Fruit fly (Drosophila melanogaster) whole organism, embryonic: ENCODE measurements around the gene srl.

ENCODE experiments used
- CG10366 ChIP-seq: fragments of 200-800 bp; sonication (Bioruptor generic); IDR thresholded peaks from 2 replicates; pipeline ENCODE4 v1.3.6; 2022; ENCODE audit warnings: missing biosample characterization, missing genetic modification characterization
- CG10543 ChIP-seq: fragments of 200-800 bp; sonication (Bioruptor generic); optimal IDR thresholded peaks from 3 replicates; lab custom pipeline; 2017; ENCODE audit warnings: missing biosample characterization, mild to moderate bottlenecking, missing genetic modification characterization, moderate library complexity
- CG11504 ChIP-seq: fragments of 200-800 bp; sonication (Bioruptor generic); optimal IDR thresholded peaks from 3 replicates; lab custom pipeline; 2019; ENCODE audit warnings: missing biosample characterization, mild to moderate bottlenecking, missing genetic modification characterization, moderate library complexity
- CG12071 ChIP-seq: fragments of 200-800 bp; sonication (Bioruptor generic); optimal IDR thresholded peaks from 3 replicates; lab custom pipeline; 2018; ENCODE audit warnings: missing biosample characterization, mild to moderate bottlenecking, missing genetic modification characterization
- CG16779 ChIP-seq: fragments of 200-800 bp; sonication (Bioruptor generic); IDR thresholded peaks from 2 replicates; pipeline ENCODE4 v1.3.6; 2022; ENCODE audit warnings: missing biosample characterization, missing genetic modification characterization
- CG18599 ChIP-seq: fragments of 200-800 bp; sonication (Bioruptor generic); optimal IDR thresholded peaks from 3 replicates; lab custom pipeline; 2017; ENCODE audit warnings: missing biosample characterization, missing genetic modification characterization, mild to moderate bottlenecking, moderate library complexity, missing genetic modification reagents
- CG3847 ChIP-seq: fragments of 200-800 bp; sonication (Bioruptor generic); IDR thresholded peaks from 2 replicates; pipeline ENCODE4 v1.3.6; 2022; ENCODE audit warnings: missing biosample characterization, missing genetic modification characterization
- CG4282 ChIP-seq: fragments of 200-800 bp; sonication (Bioruptor generic); optimal IDR thresholded peaks from 2 replicates; lab custom pipeline; 2016; ENCODE audit warnings: missing biosample characterization, missing genetic modification characterization
- CG7928 ChIP-seq: fragments of 200-800 bp; sonication (Bioruptor generic); optimal IDR thresholded peaks from 2 replicates; lab custom pipeline; 2017; ENCODE audit warnings: missing biosample characterization, mild to moderate bottlenecking, missing genetic modification characterization
- CG8281 ChIP-seq: fragments of 200-800 bp; sonication (Bioruptor generic); optimal IDR thresholded peaks from 2 replicates; lab custom pipeline; 2018; ENCODE audit warnings: missing biosample characterization, mild to moderate bottlenecking, missing genetic modification characterization, moderate library complexity
- CG9437 ChIP-seq: fragments of 200-800 bp; sonication (Bioruptor generic); optimal IDR thresholded peaks from 2 replicates; lab custom pipeline; 2018; ENCODE audit warnings: missing biosample characterization, mild to moderate bottlenecking, missing genetic modification characterization
- CG9609 ChIP-seq: fragments of 200-800 bp; sonication (Bioruptor generic); optimal IDR thresholded peaks from 3 replicates; lab custom pipeline; 2016; ENCODE audit warnings: missing biosample characterization, missing genetic modification characterization
- CG9727 ChIP-seq: fragments of 200-800 bp; sonication (Bioruptor generic); optimal IDR thresholded peaks from 3 replicates; lab custom pipeline; 2017; ENCODE audit warnings: missing biosample characterization, mild to moderate bottlenecking, missing genetic modification characterization
- CoRest ChIP-seq: fragments of 200-800 bp; sonication (Bioruptor generic); optimal IDR thresholded peaks from 3 replicates; lab custom pipeline; 2018; ENCODE audit warnings: missing biosample characterization, mild to moderate bottlenecking, missing genetic modification characterization, moderate library complexity
- Dref ChIP-seq: fragments of 200-800 bp; sonication (Bioruptor generic); IDR thresholded peaks from 2 replicates; pipeline ENCODE4 v1.3.6; 2022; ENCODE audit warnings: missing biosample characterization, missing genetic modification characterization
- E2f1 ChIP-seq: fragments of 200-800 bp; sonication (Bioruptor generic); IDR thresholded peaks from 2 replicates; pipeline ENCODE4 v1.3.6; 2022; ENCODE audit warnings: missing biosample characterization, missing genetic modification characterization
- Elba2 ChIP-seq: fragments of 200-800 bp; sonication (Bioruptor generic); optimal IDR thresholded peaks from 3 replicates; lab custom pipeline; 2016; ENCODE audit warnings: missing biosample characterization, missing genetic modification characterization
- GATAe ChIP-seq: fragments of 200-800 bp; sonication (Bioruptor generic); conservative IDR thresholded peaks from 2 replicates; pipeline ENCODE4 v1.3.6; 2022; ENCODE audit warnings: missing biosample characterization, missing genetic modification characterization
- HLH54F ChIP-seq: fragments of 200-800 bp; sonication (Bioruptor generic); optimal IDR thresholded peaks from 3 replicates; lab custom pipeline; 2016; ENCODE audit warnings: missing biosample characterization, missing genetic modification characterization
- Hand ChIP-seq: fragments of 200-800 bp; sonication (Bioruptor generic); optimal IDR thresholded peaks from 2 replicates; lab custom pipeline; 2017; ENCODE audit warnings: mild to moderate bottlenecking, missing biosample characterization, missing genetic modification reagents, missing genetic modification characterization
- Lim3 ChIP-seq: fragments of 200-800 bp; sonication (Bioruptor generic); IDR thresholded peaks from 2 replicates; pipeline ENCODE4 v1.3.6; 2022; ENCODE audit warnings: missing biosample characterization, missing genetic modification characterization
- MBD-R2 ChIP-seq: fragments of 200-800 bp; sonication (Bioruptor generic); IDR thresholded peaks from 2 replicates; pipeline ENCODE4 v1.3.6; 2022; ENCODE audit warnings: missing biosample characterization, missing genetic modification characterization
- Mrtf ChIP-seq: fragments of 200-800 bp; sonication (Bioruptor generic); IDR thresholded peaks from 3 replicates; pipeline ENCODE4 v1.3.6; 2022; ENCODE audit warnings: missing biosample characterization, missing genetic modification characterization
- Optix ChIP-seq: fragments of 200-800 bp; sonication (Bioruptor generic); IDR thresholded peaks from 3 replicates; pipeline ENCODE4 v1.3.6; 2022; ENCODE audit warnings: missing biosample characterization, missing genetic modification characterization
- Ssrp ChIP-seq: fragments of 200-800 bp; sonication (Bioruptor generic); optimal IDR thresholded peaks from 2 replicates; lab custom pipeline; 2018; ENCODE audit warnings: missing biosample characterization, mild to moderate bottlenecking, missing genetic modification characterization, moderate library complexity
- TFAM ChIP-seq: fragments of 200-800 bp; sonication (Bioruptor generic); optimal IDR thresholded peaks from 2 replicates; lab custom pipeline; 2017; ENCODE audit warnings: missing biosample characterization, missing genetic modification characterization, inconsistent platforms
- ara ChIP-seq: fragments of 200-800 bp; sonication (Bioruptor generic); IDR thresholded peaks from 2 replicates; pipeline ENCODE4 v1.3.6; 2022; ENCODE audit warnings: missing biosample characterization, missing genetic modification characterization
- chn ChIP-seq: fragments of 200-800 bp; sonication (Bioruptor generic); optimal IDR thresholded peaks from 2 replicates; lab custom pipeline; 2016; ENCODE audit warnings: missing biosample characterization, missing genetic modification characterization
- corto ChIP-seq: fragments of 200-800 bp; sonication (Bioruptor generic); optimal IDR thresholded peaks from 2 replicates; lab custom pipeline; 2016; ENCODE audit warnings: missing biosample characterization, mild to moderate bottlenecking, missing genetic modification characterization, moderate library complexity
- dimm ChIP-seq: fragments of 200-800 bp; sonication (Bioruptor generic); IDR thresholded peaks from 2 replicates; pipeline ENCODE4 v1.3.6; 2022; ENCODE audit warnings: missing biosample characterization, missing genetic modification characterization
- dmrt99B ChIP-seq: fragments of 200-800 bp; sonication (Bioruptor generic); optimal IDR thresholded peaks from 2 replicates; lab custom pipeline; 2018; ENCODE audit warnings: missing biosample characterization, mild to moderate bottlenecking, missing genetic modification characterization, moderate library complexity
- emc ChIP-seq: fragments of 200-800 bp; sonication (Bioruptor generic); optimal IDR thresholded peaks from 2 replicates; lab custom pipeline; 2016; ENCODE audit warnings: missing biosample characterization, missing genetic modification characterization
- esg ChIP-seq: fragments of 200-800 bp; sonication (Bioruptor generic); conservative IDR thresholded peaks from 2 replicates; pipeline ENCODE4 v1.3.6; 2022; ENCODE audit warnings: missing biosample characterization, missing genetic modification characterization
- gce ChIP-seq: fragments of 200-800 bp; sonication (Bioruptor generic); IDR thresholded peaks from 3 replicates; pipeline ENCODE4 v1.3.6; 2022; ENCODE audit warnings: missing biosample characterization, missing genetic modification characterization
- hb ChIP-seq: fragments of 200-800 bp; sonication (Bioruptor generic); IDR thresholded peaks from 3 replicates; pipeline ENCODE4 v1.3.6; 2022; ENCODE audit warnings: missing biosample characterization, missing genetic modification characterization; ENCODE audit not compliant: partially characterized antibody
- hbn ChIP-seq: fragments of 200-800 bp; sonication (Bioruptor generic); IDR thresholded peaks from 2 replicates; pipeline ENCODE4 v1.3.6; 2022; ENCODE audit warnings: missing biosample characterization, missing genetic modification characterization; ENCODE audit not compliant: partially characterized antibody
- jumu ChIP-seq: fragments of 200-800 bp; sonication (Bioruptor generic); optimal IDR thresholded peaks from 3 replicates; lab custom pipeline; 2016; ENCODE audit warnings: missing biosample characterization, missing genetic modification characterization
- nau ChIP-seq: fragments of 200-800 bp; sonication (Bioruptor generic); optimal IDR thresholded peaks from 3 replicates; lab custom pipeline; 2017; ENCODE audit warnings: missing biosample characterization, mild to moderate bottlenecking, missing genetic modification characterization, missing genetic modification reagents
- nerfin-2 ChIP-seq: fragments of 200-800 bp; sonication (Bioruptor generic); IDR thresholded peaks from 2 replicates; pipeline ENCODE4 v1.3.6; 2022; ENCODE audit warnings: missing biosample characterization, missing genetic modification characterization; ENCODE audit not compliant: partially characterized antibody
- oc ChIP-seq: fragments of 200-800 bp; sonication (Bioruptor generic); optimal IDR thresholded peaks from 2 replicates; lab custom pipeline; 2018; ENCODE audit warnings: missing biosample characterization, mild to moderate bottlenecking, missing genetic modification characterization, moderate library complexity
- peb ChIP-seq: fragments of 200-800 bp; sonication (Bioruptor generic); IDR thresholded peaks from 2 replicates; pipeline ENCODE4 v1.3.6; 2022; ENCODE audit warnings: missing biosample characterization, missing genetic modification characterization
- psq ChIP-seq: fragments of 200-800 bp; sonication (Bioruptor generic); optimal IDR thresholded peaks from 2 replicates; lab custom pipeline; 2017; ENCODE audit warnings: missing biosample characterization, missing genetic modification characterization
- sc ChIP-seq, 3 experiments: fragments of >200 bp in 2 of 3; fragments of 200-800 bp in 1 of 3; sonication (Bioruptor generic) in 1 of 3; optimal IDR thresholded peaks; 2 replicates in 2 of 3; 3 replicates in 1 of 3; lab custom pipeline; 2017; ENCODE audit warnings: mild to moderate bottlenecking in 1 of 3, missing biosample characterization in 1 of 3, missing genetic modification characterization in 1 of 3, missing genetic modification reagents in 1 of 3
- sens ChIP-seq: fragments of 200-800 bp; sonication (Bioruptor generic); peaks from one replicate; lab custom pipeline; 2016; ENCODE audit warnings: missing biosample characterization, missing genetic modification characterization
- unc-4 ChIP-seq: fragments of 200-800 bp; sonication (Bioruptor generic); IDR thresholded peaks from 2 replicates; pipeline ENCODE4 v1.3.6; 2022; ENCODE audit warnings: missing biosample characterization, missing genetic modification characterization; ENCODE audit not compliant: partially characterized antibody
- vvl ChIP-seq: fragments of 200-800 bp; sonication (Bioruptor generic); IDR thresholded peaks from 2 replicates; pipeline ENCODE4 v1.3.6; 2022; ENCODE audit warnings: missing biosample characterization, missing genetic modification characterization
- z ChIP-seq: fragments of 200-800 bp; sonication (Bioruptor generic); IDR thresholded peaks from 3 replicates; pipeline ENCODE4 v1.3.6; 2022; ENCODE audit warnings: missing biosample characterization, missing genetic modification characterization
- zfh1 ChIP-seq: fragments of 200-800 bp; sonication (Bioruptor generic); IDR thresholded peaks from 3 replicates; pipeline ENCODE4 v1.3.6; 2022; ENCODE audit warnings: missing biosample characterization, missing genetic modification characterization

srl gene

DNA sequence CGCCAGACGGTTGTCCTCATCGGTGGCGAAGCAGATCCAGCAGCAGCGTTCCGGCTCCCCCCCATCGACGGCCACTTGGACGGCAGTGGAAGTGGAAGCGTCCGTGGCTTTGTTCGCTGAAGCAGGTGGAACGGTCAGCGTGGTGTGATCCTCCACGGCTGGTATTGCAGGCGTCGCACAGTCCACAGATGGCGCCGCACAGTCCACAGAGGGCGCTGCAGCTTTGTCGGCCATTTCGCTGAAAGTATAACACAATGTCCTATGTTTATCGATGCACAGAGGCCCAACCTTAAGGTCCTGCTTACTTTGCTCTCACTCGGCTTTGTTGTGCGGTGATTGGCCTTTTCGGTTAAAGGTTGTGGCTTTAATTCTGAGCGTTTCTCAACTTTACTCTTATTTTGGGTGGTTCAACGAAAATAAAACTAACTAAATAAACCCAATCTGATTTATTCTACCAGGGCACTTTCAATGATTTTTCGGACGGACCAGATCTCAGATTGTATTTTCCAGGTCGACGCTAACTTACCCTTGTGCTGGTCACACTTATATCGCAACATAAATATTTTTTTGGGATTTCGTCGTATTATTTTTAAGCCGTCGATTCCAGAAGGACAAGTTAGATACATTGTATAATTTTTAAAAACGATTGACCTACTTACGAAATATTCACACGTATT is 31.6 kb downstream of the srl start, which contains the start of gene CG9855 (continued):
- TF ChIP-seq HLH54F (GFP tag; lab: Kevin White, UChicago) (no peak), Dref (GFP tag; lab: Robert Waterston, UW) (peak; percentile 41; the same call in 1 of the 2 replicates), emc (GFP tag; lab: Kevin White, UChicago) (no peak), Optix (GFP tag; lab: Robert Waterston, UW) (no peak), CG12071 (GFP tag; lab: Kevin White, UChicago) (no peak), CG11504 (tag; lab: Kevin White, UChicago) (peak; percentile 2), Lim3 (no peak), hbn (peak; percentile 37; the same call in 1 of the 2 replicates), CG9727 (GFP tag; lab: Kevin White, UChicago) (no peak), dimm (no peak), CG16779 (GFP tag; lab: Robert Waterston, UW) (no peak), CG4282 (GFP tag; lab: Kevin White, UChicago) (no peak), nau (GFP tag; lab: Kevin White, UChicago) (no peak), Ssrp (tag; lab: Kevin White, UChicago) (no peak), Elba2 (GFP tag; lab: Kevin White, UChicago) (peak; percentile 24), z (GFP tag; lab: Robert Waterston, UW) (no peak), CG3847 (GFP tag; lab: Robert Waterston, UW) (peak; percentile 16; the same call in 1 of the 2 replicates), hb (GFP tag; lab: Robert Waterston, UW) (no peak), CG9609 (no peak), CG8281 (tag; lab: Kevin White, UChicago) (no peak), CoRest (tag; lab: Kevin White, UChicago) (peak; percentile 23), sens (GFP tag; lab: Kevin White, UChicago) (peak; percentile 48), gce (GFP tag; lab: Robert Waterston, UW) (no peak), nerfin-2 (GFP tag; lab: Robert Waterston, UW) (no peak), unc-4 (no peak), GATAe (no peak), peb (GFP tag; lab: Robert Waterston, UW) (no peak), MBD-R2 (GFP tag; lab: Robert Waterston, UW) (peak; percentile 78), esg (GFP tag; lab: Robert Waterston, UW) (no peak), CG10366 (GFP tag; lab: Robert Waterston, UW) (no peak), dmrt99B (tag; lab: Kevin White, UChicago) (no peak), vvl (GFP tag; lab: Robert Waterston, UW) (no peak), CG18599 (GFP tag; lab: Kevin White, UChicago) (no peak), jumu (GFP tag; lab: Kevin White, UChicago) (no peak), ara (GFP tag; lab: Robert Waterston, UW) (no peak), CG7928 (GFP tag; lab: Kevin White, UChicago) (peak; percentile 66), psq (GFP tag; lab: Kevin White, UChicago) (no peak)
- TF ChIP-seq, all 482 proteins: peak for 65

DNA sequence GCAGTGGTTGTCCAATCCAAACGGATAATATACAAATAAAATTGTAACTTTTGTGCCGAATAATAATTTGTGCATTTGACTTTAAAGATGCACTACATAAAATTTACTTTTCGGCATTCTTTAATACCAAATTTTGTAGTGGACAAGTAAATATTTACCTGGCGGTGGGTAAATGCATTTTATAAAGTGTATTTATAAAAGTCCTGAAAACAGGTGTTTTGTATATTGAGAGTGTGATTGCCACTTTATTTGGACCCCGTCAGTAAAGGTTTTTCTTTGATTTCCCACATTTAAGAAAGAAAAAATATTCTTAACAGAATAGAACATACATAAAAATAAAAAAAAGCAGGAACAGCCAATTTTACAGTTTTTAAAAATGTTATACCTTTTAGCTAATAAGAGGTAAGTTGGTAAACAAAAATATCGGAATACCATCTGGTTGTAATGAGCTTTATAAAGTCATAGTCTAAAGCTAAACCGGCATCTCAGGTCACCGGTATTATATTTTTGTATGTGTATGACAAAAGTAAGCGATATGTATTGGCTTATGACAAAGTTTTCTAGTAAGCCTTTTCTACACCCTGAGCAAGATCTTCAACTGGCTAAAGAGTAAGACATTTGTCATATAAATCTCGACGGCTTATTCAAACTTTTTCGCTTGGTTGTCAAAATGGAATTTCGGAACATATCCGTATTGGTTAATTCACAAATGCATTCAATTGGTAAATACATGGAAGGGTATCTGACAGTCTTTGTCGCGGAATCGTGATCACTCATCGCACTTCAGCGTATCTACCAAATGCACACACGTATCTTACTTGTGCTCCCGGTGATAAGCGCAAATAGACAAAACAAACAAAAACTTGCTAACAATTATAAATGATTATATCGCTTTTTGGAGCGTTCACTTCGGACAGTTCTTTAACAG is 34.2 kb downstream of the srl start:
- TF ChIP-seq E2f1 (GFP tag; lab: Robert Waterston, UW) (peak; percentile 89), corto (peak; percentile 83), oc (tag; lab: Kevin White, UChicago) (peak; percentile 84), sc (optimal IDR thresholded peaks at IDR 0.05; lab: Kevin White, UChicago) (no peak), sc (GFP tag; optimal IDR thresholded peaks at IDR 0.05; lab: Kevin White, UChicago) (peak; percentile 47), chn (GFP tag; lab: Kevin White, UChicago) (peak; percentile 85), TFAM (GFP tag; lab: Kevin White, UChicago) (no peak), Mrtf (peak; percentile 73; the same call in 2 of the 3 replicates), zfh1 (GFP tag; lab: Robert Waterston, UW) (peak; percentile 87), CG9437 (GFP tag; lab: Kevin White, UChicago) (peak; percentile 75), CG10543 (GFP tag; lab: Kevin White, UChicago) (peak; percentile 75), Hand (GFP tag; lab: Kevin White, UChicago) (peak; percentile 66), jumu (GFP tag; lab: Kevin White, UChicago) (peak; percentile 69)
